Worm (Caenorhabditis elegans) whole organism, late embryonic: Measurements from ENCODE around the gene cyp-33C2.
"Not testable (repeated sequence)": the region's sequence is repeated elsewhere in the genome, so short reads cannot be mapped to it uniquely, and the experiment has no call there.

Experiments used
- C08G9.2 ChIP-seq: sonication (generic microtip); optimal IDR thresholded peaks from 2 replicates; lab custom pipeline; 2016; ENCODE audit warnings: mild to moderate bottlenecking, missing genetic modification characterization, moderate library complexity, missing compliant biosample characterization
- C38D4.7 ChIP-seq: fragments of 200-800 bp; sonication (Bioruptor generic); optimal IDR thresholded peaks from 2 replicates; lab custom pipeline; 2018; ENCODE audit warnings: mild to moderate bottlenecking, missing genetic modification characterization, moderate library complexity, missing compliant biosample characterization
- F13H6.1 ChIP-seq: sonication (generic microtip); optimal IDR thresholded peaks from 2 replicates; lab custom pipeline; 2016; ENCODE audit warnings: missing genetic modification characterization, missing compliant biosample characterization
- K02D7.2 ChIP-seq: sonication (generic microtip); optimal IDR thresholded peaks from 2 replicates; lab custom pipeline; 2017; ENCODE audit warnings: mild to moderate bottlenecking, missing genetic modification characterization, missing compliant biosample characterization
- K09A11.1 ChIP-seq: sonication (generic microtip); optimal IDR thresholded peaks from 2 replicates; lab custom pipeline; 2017; ENCODE audit warnings: antibody characterized with exemption, mild to moderate bottlenecking, missing genetic modification characterization, missing compliant biosample characterization; ENCODE audit not compliant: insufficient read depth
- Y22D7AL.16 ChIP-seq: sonication (generic microtip); optimal IDR thresholded peaks from 2 replicates; lab custom pipeline; 2016; ENCODE audit warnings: missing genetic modification characterization, missing compliant biosample characterization
- ceh-18 ChIP-seq: sonication (generic microtip); optimal IDR thresholded peaks from 2 replicates; lab custom pipeline; 2016; ENCODE audit warnings: missing genetic modification characterization, missing compliant biosample characterization
- ceh-19 ChIP-seq: fragments of 200-800 bp; sonication (Bioruptor generic); optimal IDR thresholded peaks from 2 replicates; lab custom pipeline; 2018; ENCODE audit warnings: mild to moderate bottlenecking, missing genetic modification characterization, missing compliant biosample characterization
- ceh-22 ChIP-seq: sonication (generic microtip); optimal IDR thresholded peaks from 2 replicates; lab custom pipeline; 2017; ENCODE audit warnings: missing biosample characterization, missing genetic modification characterization
- ceh-24 ChIP-seq: sonication (generic microtip); optimal IDR thresholded peaks from 2 replicates; lab custom pipeline; 2016; ENCODE audit warnings: mild to moderate bottlenecking, missing genetic modification characterization, missing compliant biosample characterization
- ceh-31 ChIP-seq: sonication (generic microtip); optimal IDR thresholded peaks from 2 replicates; lab custom pipeline; 2016; ENCODE audit warnings: missing genetic modification characterization, missing compliant biosample characterization
- ceh-34 ChIP-seq: sonication (generic microtip); optimal IDR thresholded peaks from 2 replicates; lab custom pipeline; 2016; ENCODE audit warnings: mild to moderate bottlenecking, missing genetic modification characterization, missing compliant biosample characterization
- ceh-45 ChIP-seq: fragments of 200-800 bp; sonication (Bioruptor generic); IDR thresholded peaks from 2 replicates; pipeline ENCODE4 v1.3.6; 2022; ENCODE audit warnings: missing genetic modification reagents, missing genetic modification characterization, missing compliant biosample characterization
- ceh-6 ChIP-seq: fragments of 200-800 bp; sonication (Bioruptor generic); optimal IDR thresholded peaks from 2 replicates; lab custom pipeline; 2018; ENCODE audit warnings: mild to moderate bottlenecking, missing genetic modification characterization, missing compliant biosample characterization
- ceh-9 ChIP-seq: sonication (generic microtip); optimal IDR thresholded peaks from 2 replicates; lab custom pipeline; 2016; ENCODE audit warnings: mild to moderate bottlenecking, missing genetic modification characterization, inconsistent platforms, missing compliant biosample characterization
- che-1 ChIP-seq: sonication (generic microtip); optimal IDR thresholded peaks from 2 replicates; lab custom pipeline; 2016; ENCODE audit warnings: mild to moderate bottlenecking, missing genetic modification characterization, missing compliant biosample characterization
- dmd-4 ChIP-seq: sonication (generic microtip); optimal IDR thresholded peaks from 2 replicates; lab custom pipeline; 2016; ENCODE audit warnings: borderline replicate concordance, missing genetic modification characterization, missing compliant biosample characterization
- elt-4 ChIP-seq: sonication (generic microtip); optimal IDR thresholded peaks from 2 replicates; lab custom pipeline; 2016; ENCODE audit warnings: missing genetic modification characterization, missing compliant biosample characterization
- fax-1 ChIP-seq: sonication (generic microtip); optimal IDR thresholded peaks from 2 replicates; lab custom pipeline; 2016; ENCODE audit warnings: missing genotype, missing genetic modification characterization, missing compliant biosample characterization
- fkh-10 ChIP-seq: fragments of 150-350 bp; optimal IDR thresholded peaks from 2 replicates; lab custom pipeline; 2014; ENCODE audit warnings: missing biosample characterization, missing genetic modification reagents, missing genetic modification characterization
- fkh-6 ChIP-seq: sonication (generic microtip); optimal IDR thresholded peaks from 2 replicates; lab custom pipeline; 2016; ENCODE audit warnings: missing genetic modification characterization, missing compliant biosample characterization
- gmeb-2 ChIP-seq: sonication (generic microtip); optimal IDR thresholded peaks from 2 replicates; lab custom pipeline; 2016; ENCODE audit warnings: missing genetic modification characterization, inconsistent platforms, missing compliant biosample characterization
- hlh-13 ChIP-seq: fragments of 200-800 bp; sonication (Bioruptor generic); optimal IDR thresholded peaks from 2 replicates; lab custom pipeline; 2018; ENCODE audit warnings: mild to moderate bottlenecking, missing genetic modification characterization, missing compliant biosample characterization
- hlh-6 ChIP-seq: sonication (generic microtip); optimal IDR thresholded peaks from 2 replicates; lab custom pipeline; 2016; ENCODE audit warnings: missing genotype, missing genetic modification characterization, missing compliant biosample characterization
- lin-11 ChIP-seq: fragments of 200-800 bp; sonication (Bioruptor generic); optimal IDR thresholded peaks from 2 replicates; lab custom pipeline; 2018; ENCODE audit warnings: mild to moderate bottlenecking, missing genetic modification characterization, missing compliant biosample characterization
- madf-2 ChIP-seq: sonication (generic microtip); optimal IDR thresholded peaks from 2 replicates; lab custom pipeline; 2017; ENCODE audit warnings: missing genetic modification characterization, missing compliant biosample characterization
- nfya-1 ChIP-seq: sonication (generic microtip); optimal IDR thresholded peaks from 2 replicates; lab custom pipeline; 2017; ENCODE audit warnings: missing genetic modification characterization, mild to moderate bottlenecking, missing compliant biosample characterization, antibody characterized with exemption, moderate library complexity
- odd-2 ChIP-seq: sonication (generic microtip); optimal IDR thresholded peaks from 2 replicates; lab custom pipeline; 2017; ENCODE audit warnings: antibody characterized with exemption, mild to moderate bottlenecking, missing genetic modification characterization, missing compliant biosample characterization
- pag-3 ChIP-seq: sonication (generic microtip); optimal IDR thresholded peaks from 2 replicates; lab custom pipeline; 2016; ENCODE audit warnings: missing compliant biosample characterization, missing genetic modification characterization, borderline replicate concordance
- pax-1 ChIP-seq: fragments of 150-350 bp; optimal IDR thresholded peaks from 2 replicates; lab custom pipeline; 2014; ENCODE audit warnings: missing biosample characterization, missing genetic modification characterization
- pha-4 ChIP-seq: fragments of 150-350 bp; optimal IDR thresholded peaks from 2 replicates; lab custom pipeline; 2018; ENCODE audit warnings: missing biosample characterization, missing genetic modification reagents, missing genetic modification characterization
- pqm-1 ChIP-seq: sonication (generic microtip); optimal IDR thresholded peaks from 2 replicates; lab custom pipeline; 2016; ENCODE audit warnings: missing genetic modification characterization, missing compliant biosample characterization
- pros-1 ChIP-seq: fragments of 150-350 bp; optimal IDR thresholded peaks from 2 replicates; lab custom pipeline; 2014; ENCODE audit warnings: missing biosample characterization, missing genetic modification reagents, missing genetic modification characterization
- ref-2 ChIP-seq: sonication (generic microtip); optimal IDR thresholded peaks from 2 replicates; lab custom pipeline; 2016; ENCODE audit warnings: missing genetic modification characterization, missing compliant biosample characterization
- sdc-2 ChIP-seq: sonication (generic microtip); optimal IDR thresholded peaks from 2 replicates; lab custom pipeline; 2016; ENCODE audit warnings: missing genotype, missing genetic modification characterization, missing compliant biosample characterization
- sox-4 ChIP-seq: sonication (generic microtip); optimal IDR thresholded peaks from 2 replicates; lab custom pipeline; 2017; ENCODE audit warnings: mild to moderate bottlenecking, missing genetic modification characterization, inconsistent platforms, missing compliant biosample characterization
- tbx-2 ChIP-seq: sonication (generic microtip); optimal IDR thresholded peaks from 2 replicates; lab custom pipeline; 2016; ENCODE audit warnings: missing genetic modification characterization, missing compliant biosample characterization
- tbx-7 ChIP-seq: sonication (generic microtip); optimal IDR thresholded peaks from 2 replicates; lab custom pipeline; 2016; ENCODE audit warnings: missing genotype, missing genetic modification characterization, missing compliant biosample characterization
- unc-3 ChIP-seq, 2 experiments: fragments of 200-800 bp in 1 of 2; sonication (Bioruptor generic) in 1 of 2; sonication (generic microtip) in 1 of 2; conservative IDR thresholded peaks in 1 of 2; optimal IDR thresholded peaks in 1 of 2; 2 replicates each; pipeline versions ENCODE4 v1.3.6 to Lab custom; 2016 to 2022; ENCODE audit warnings: missing compliant biosample characterization in 2 of 2, missing genetic modification characterization in 2 of 2, missing genetic modification reagents in 1 of 2
- unc-42 ChIP-seq: sonication (generic microtip); optimal IDR thresholded peaks from 2 replicates; lab custom pipeline; 2016; ENCODE audit warnings: missing genotype, missing genetic modification characterization, missing compliant biosample characterization
- unc-55 ChIP-seq: sonication (generic microtip); optimal IDR thresholded peaks from 2 replicates; lab custom pipeline; 2017; ENCODE audit warnings: missing biosample characterization, missing genetic modification reagents, missing genetic modification characterization
- zip-5 ChIP-seq: sonication (generic microtip); optimal IDR thresholded peaks from 2 replicates; lab custom pipeline; 2016; ENCODE audit warnings: missing genetic modification characterization, missing compliant biosample characterization
- ztf-16 ChIP-seq: sonication (generic microtip); optimal IDR thresholded peaks from 2 replicates; lab custom pipeline; 2017; ENCODE audit warnings: missing genetic modification characterization, missing compliant biosample characterization

Gene cyp-33C2

DNA sequence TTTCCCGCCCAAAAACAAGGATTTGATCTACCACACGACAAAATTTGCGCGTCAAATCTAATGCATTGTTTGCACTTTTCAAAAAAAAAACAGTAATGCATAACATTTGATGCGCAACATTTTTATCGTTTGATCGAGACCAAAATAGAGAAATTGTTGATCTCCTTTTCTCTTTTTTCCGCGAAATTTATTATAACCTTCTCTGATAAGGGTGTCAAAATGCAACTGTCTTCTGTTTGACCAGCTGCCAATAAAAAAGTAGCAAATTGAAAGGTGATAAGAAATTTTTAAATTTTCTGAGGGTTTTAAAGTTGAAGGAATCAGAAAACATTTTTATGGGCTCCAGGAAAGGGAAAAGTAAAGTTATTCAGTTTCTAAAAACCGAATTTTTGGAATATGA lies 46.3 kb upstream of the cyp-33C2 start:
- TF ChIP-seq madf-2 (tag; lab: Kevin White, UChicago) (no peak), unc-42 (no peak), ceh-24 (tag; lab: Kevin White, UChicago) (no peak), elt-4 (no peak), fkh-6 (tag; lab: Kevin White, UChicago) (no peak), odd-2 (no peak), C08G9.2 (no peak), F13H6.1 (tag; lab: Kevin White, UChicago) (no peak), zip-5 (tag; lab: Kevin White, UChicago) (no peak), sox-4 (tag; lab: Kevin White, UChicago) (no peak), fkh-10 (GFP tag; lab: Kevin White, UChicago) (no peak), C38D4.7 (GFP tag; lab: Kevin White, UChicago) (no peak), fax-1 (tag; lab: Kevin White, UChicago) (no peak), dmd-4 (tag; lab: Kevin White, UChicago) (no peak), che-1 (tag; lab: Kevin White, UChicago) (no peak), ceh-31 (no peak), ceh-22 (tag; lab: Kevin White, UChicago) (no peak), sdc-2 (tag; lab: Kevin White, UChicago) (no peak), tbx-7 (tag; lab: Kevin White, UChicago) (no peak)
- TF ChIP-seq, all 69 proteins: peak for 0

DNA sequence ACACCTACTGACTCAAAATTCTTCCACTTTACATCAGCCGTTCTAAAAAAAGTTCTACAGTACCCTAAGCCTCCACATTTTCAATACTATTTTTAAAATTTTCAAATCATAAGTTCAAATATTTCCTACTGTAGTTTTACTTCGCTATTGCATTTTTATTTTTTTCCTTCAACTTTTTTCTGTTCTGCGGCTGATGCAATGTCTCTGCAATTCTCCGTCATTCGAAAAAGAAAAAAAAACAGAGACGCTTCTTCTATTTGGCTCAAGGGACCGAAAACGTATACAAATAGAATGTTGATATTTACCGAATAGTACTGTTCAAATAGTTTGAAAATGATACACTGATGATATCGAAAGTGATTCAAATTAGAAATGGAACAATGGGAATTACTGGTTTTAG lies 45.0 kb upstream of the cyp-33C2 start:
- TF ChIP-seq ref-2 (tag; lab: Kevin White, UChicago) = no peak
- TF ChIP-seq ztf-16 (tag; lab: Kevin White, UChicago) = no peak

ce11 chrV:2139918-2140317 lies 43.4 kb upstream of the cyp-33C2 start, which contains the start of gene F22F7.7:
TSS of gene F22F7.7 (minus strand) at chrV:2140042.
- TF ChIP-seq ceh-6 (GFP tag; lab: Kevin White, UChicago) (no peak), pqm-1 (tag; lab: Kevin White, UChicago) (no peak), hlh-13 (GFP tag; lab: Kevin White, UChicago) (no peak), Y22D7AL.16 (tag; lab: Kevin White, UChicago) (no peak), C38D4.7 (GFP tag; lab: Kevin White, UChicago) (no peak), tbx-2 (tag; lab: Kevin White, UChicago) (no peak), unc-42 (no peak), ceh-19 (GFP tag; lab: Kevin White, UChicago) (no peak), lin-11 (tag; lab: Kevin White, UChicago) (no peak), ceh-45 (GFP tag; lab: Robert Waterston, UW) (no peak), fax-1 (tag; lab: Kevin White, UChicago) (no peak), nfya-1 (no peak), ceh-18 (tag; lab: Kevin White, UChicago) (no peak), fkh-10 (GFP tag; lab: Kevin White, UChicago) (no peak), ceh-34 (tag; lab: Kevin White, UChicago) (no peak), pha-4 (tag; lab: Kevin White, UChicago) (no peak), K02D7.2 (no peak), elt-4 (no peak), ceh-22 (tag; lab: Kevin White, UChicago) (no peak)

- not testable (repeated sequence) for TF ChIP-seq odd-2; ceh-6 (GFP tag; lab: Kevin White, UChicago); pros-1 (tag; lab: Kevin White, UChicago)
Observed at ce11 chrV:2144408-2144807, 38.9 kb upstream of the cyp-33C2 start, which contains the start of gene F22F7.12. TSS of gene F22F7.12 (minus strand) at chrV:2144508.

- TF ChIP-seq K09A11.1 (tag; lab: Kevin White, UChicago) = no peak
- TF ChIP-seq unc-3 (GFP tag; conservative IDR thresholded peaks at IDR 0.05; lab: Robert Waterston, UW) = no peak
- TF ChIP-seq unc-3 (tag; optimal IDR thresholded peaks at IDR 0.05; lab: Kevin White, UChicago) = no peak
- TF ChIP-seq C38D4.7 (GFP tag; lab: Kevin White, UChicago) = no peak
- no peak for TF ChIP-seq madf-2 (tag; lab: Kevin White, UChicago)
- no peak for TF ChIP-seq pros-1 (tag; lab: Kevin White, UChicago)
- no peak for TF ChIP-seq C08G9.2
- TF ChIP-seq gmeb-2 (tag; lab: Kevin White, UChicago) = no peak
- TF ChIP-seq sox-4 (tag; lab: Kevin White, UChicago) = no peak
- no peak for TF ChIP-seq fkh-10 (GFP tag; lab: Kevin White, UChicago)
- no peak for TF ChIP-seq ceh-9
- no peak for TF ChIP-seq pax-1
- TF ChIP-seq pag-3 (tag; lab: Kevin White, UChicago) = no peak
- no peak for TF ChIP-seq ref-2 (tag; lab: Kevin White, UChicago)
- no peak for TF ChIP-seq unc-55
- TF ChIP-seq nfya-1 = no peak
- no peak for TF ChIP-seq hlh-6 (tag; lab: Kevin White, UChicago)
- no peak for TF ChIP-seq F13H6.1 (tag; lab: Kevin White, UChicago)
- TF ChIP-seq odd-2 = no peak
Observed at ce11 chrV:2146044-2146443, 37.2 kb upstream of the cyp-33C2 start, which contains the start of gene str-52. TSS of gene str-52 (minus strand) at chrV:2146144.
